Worm (Caenorhabditis elegans): Measurements from ENCODE around the gene spp-31.

- TF ChIP-seq nhr-77 (tag; optimal IDR thresholded peaks at IDR 0.05) = no peak
- TF ChIP-seq nhr-237 (tag; optimal IDR thresholded peaks at IDR 0.05) = no peak
Measured at ce11 chrIV:1381596-1382274, 24.6 kb upstream of the spp-31 start.

Measured in whole organism, L3 larva.